Worm (Caenorhabditis elegans): Measurements from ENCODE around the gene F42A8.1.

The F42A8.1 gene

ce11 chrII:9329474-9329873 lies 16.9 kb downstream of the F42A8.1 start, which contains the start of gene wbp-2:
Gene wbp-2, plus strand, starts transcription at chrII:9329774.
- no peak for TF ChIP-seq elt-3 (tag; optimal IDR thresholded peaks at IDR 0.05)
- no peak for TF ChIP-seq nhr-28 (tag; optimal IDR thresholded peaks at IDR 0.05)
- TF ChIP-seq nhr-11 (tag; optimal IDR thresholded peaks at IDR 0.05): no peak
- no peak for TF ChIP-seq nhr-77 (tag; optimal IDR thresholded peaks at IDR 0.05)

- TF ChIP-seq nhr-12 (tag; optimal IDR thresholded peaks at IDR 0.05) (no peak), pqm-1 (tag; optimal IDR thresholded peaks at IDR 0.05) (peak; percentile 76), elt-2 (tag; optimal IDR thresholded peaks at IDR 0.05) (peak; percentile 81), jun-1 (tag; optimal IDR thresholded peaks at IDR 0.05) (peak; percentile 25), daf-12 (tag; optimal IDR thresholded peaks at IDR 0.05) (no peak)
Observed at ce11 chrII:9325555-9325954, 20.8 kb downstream of the F42A8.1 start.

ce11 chrII:9324824-9325351 lies 21.5 kb downstream of the F42A8.1 start, which contains the start of gene eat-3:
Gene eat-3, plus strand, starts transcription at chrII:9324874.
- TF ChIP-seq pha-4 (tag; optimal IDR thresholded peaks at IDR 0.05) (peak; percentile 20), nfya-1 (tag; optimal IDR thresholded peaks at IDR 0.05; ENCODE audit: insufficient read depth) (peak; percentile 49), unc-62 (GFP tag; optimal IDR thresholded peaks at IDR 0.05) (peak; percentile 36), unc-39 (tag; optimal IDR thresholded peaks at IDR 0.05) (no peak), elt-1 (tag; optimal IDR thresholded peaks at IDR 0.05) (no peak), lsy-12 (tag; optimal IDR thresholded peaks at IDR 0.05) (no peak), lin-39 (tag; optimal IDR thresholded peaks at IDR 0.05) (peak; percentile 29), aly-2 (tag; optimal IDR thresholded peaks at IDR 0.05) (no peak), daf-12 (tag; optimal IDR thresholded peaks at IDR 0.05) (no peak), ama-1 (optimal IDR thresholded peaks at IDR 0.05) (no peak), lin-15B (tag; optimal IDR thresholded peaks at IDR 0.05) (no peak), mml-1 (tag; optimal IDR thresholded peaks at IDR 0.05) (no peak), ceh-16 (tag; optimal IDR thresholded peaks at IDR 0.05) (no peak), nhr-67 (tag; optimal IDR thresholded peaks at IDR 0.05) (no peak), hmg-11 (tag; optimal IDR thresholded peaks at IDR 0.05) (peak; percentile 16), nhr-11 (tag; optimal IDR thresholded peaks at IDR 0.05) (no peak), ztf-4 (tag; optimal IDR thresholded peaks at IDR 0.05) (no peak), eor-1 (tag; optimal IDR thresholded peaks at IDR 0.05) (no peak), egl-5 (tag; optimal IDR thresholded peaks at IDR 0.05) (peak; percentile 29), ceh-9 (tag; optimal IDR thresholded peaks at IDR 0.05) (no peak), nhr-23 (tag; optimal IDR thresholded peaks at IDR 0.05) (no peak)

- TF ChIP-seq aly-2 (tag; optimal IDR thresholded peaks at IDR 0.05): no peak
- TF ChIP-seq nhr-12 (tag; optimal IDR thresholded peaks at IDR 0.05): no peak
- no peak for TF ChIP-seq fos-1 (tag; optimal IDR thresholded peaks at IDR 0.05)
Observed at ce11 chrII:9323660-9324059, 22.7 kb downstream of the F42A8.1 start, which contains the start of gene egli-1. Gene egli-1, plus strand, starts transcription at chrII:9323960.

ce11 chrII:9322870-9323349 lies 23.5 kb downstream of the F42A8.1 start, which contains the start of gene rab-39:
Gene rab-39, minus strand, starts transcription at chrII:9322920.
- no peak for TF ChIP-seq ZK546.5 (tag; optimal IDR thresholded peaks at IDR 0.05)
- no peak for TF ChIP-seq ceh-28 (tag; optimal IDR thresholded peaks at IDR 0.05)
- no peak for TF ChIP-seq ztf-4 (tag; optimal IDR thresholded peaks at IDR 0.05)
- peak; percentile 2 for TF ChIP-seq elt-2 (tag; optimal IDR thresholded peaks at IDR 0.05)
- TF ChIP-seq lin-39 (tag; optimal IDR thresholded peaks at IDR 0.05): peak; percentile 18
- TF ChIP-seq pha-4 (tag; optimal IDR thresholded peaks at IDR 0.05): peak; percentile 53
- peak; percentile 31 for TF ChIP-seq lin-15B (tag; optimal IDR thresholded peaks at IDR 0.05)
- TF ChIP-seq nfya-1 (tag; optimal IDR thresholded peaks at IDR 0.05; ENCODE audit: insufficient read depth): peak; percentile 54
- TF ChIP-seq fkh-10 (GFP tag; optimal IDR thresholded peaks at IDR 0.05): peak; percentile 23
- TF ChIP-seq nhr-237 (tag; optimal IDR thresholded peaks at IDR 0.05): no peak
- TF ChIP-seq R02D3.7 (tag; optimal IDR thresholded peaks at IDR 0.05): peak; percentile 46
- peak; percentile 51 for TF ChIP-seq hmg-11 (tag; optimal IDR thresholded peaks at IDR 0.05)

Measured in whole organism, L3 larva.